Fruit fly (Drosophila melanogaster): ENCODE data around the gene CG15629.

DNA sequence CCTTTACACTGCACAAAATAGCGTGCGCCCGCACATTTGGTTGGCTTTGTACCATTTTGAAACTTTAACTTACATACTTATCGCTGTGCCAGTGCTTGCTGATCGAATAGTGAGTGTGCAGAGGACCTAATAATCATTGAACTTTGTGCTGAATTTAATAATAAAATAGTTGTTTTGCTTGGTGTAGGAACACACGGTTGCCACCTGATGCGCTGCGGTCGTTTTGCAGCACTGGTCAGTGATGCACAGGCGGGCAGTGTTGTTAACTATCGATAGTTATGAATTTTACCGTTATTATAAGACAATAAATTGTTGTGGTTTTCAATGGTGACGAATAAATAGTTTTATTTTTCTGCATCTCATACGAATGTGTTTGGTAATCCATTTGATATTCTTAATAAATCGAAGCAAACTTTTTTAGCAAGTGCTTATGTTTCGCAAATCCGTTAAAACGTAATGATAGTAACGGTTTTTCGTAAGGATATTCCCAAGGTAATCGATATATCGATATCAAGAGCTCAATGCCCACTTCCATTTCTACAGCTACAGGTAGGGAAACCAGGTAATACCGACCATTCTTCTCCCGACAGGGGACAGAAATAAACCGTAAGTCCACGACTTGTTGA is 25.1 kb downstream of the CG15629 start, which contains the start of the genes tank and CG12194:
- TF ChIP-seq insv (optimal IDR thresholded peaks at IDR 0.05) (no peak), h (optimal IDR thresholded peaks at IDR 0.05) (no peak), ttk (optimal IDR thresholded peaks at IDR 0.05) (no peak), Sin3A (optimal IDR thresholded peaks at IDR 0.05) (no peak), psq (optimal IDR thresholded peaks at IDR 0.05) (no peak)

All from Kc167 (cell line).